Worm (Caenorhabditis elegans) whole organism, L2 larva: ENCODE results near the gene srd-3.

Experiments
- C34F6.9 ChIP-seq: fragments of 150-350 bp; optimal IDR thresholded peaks from 2 replicates; lab custom pipeline; 2014; ENCODE audit warnings: missing biosample characterization, missing genetic modification characterization
- R02D3.7 ChIP-seq: fragments of 150-350 bp; optimal IDR thresholded peaks from 2 replicates; lab custom pipeline; 2014; ENCODE audit warnings: missing biosample characterization, missing genetic modification characterization
- aly-2 ChIP-seq: fragments of 150-350 bp; optimal IDR thresholded peaks from 2 replicates; lab custom pipeline; 2014; ENCODE audit warnings: missing biosample characterization, missing genetic modification characterization
- ama-1 ChIP-seq: fragments of 150-350 bp; optimal IDR thresholded peaks from 2 replicates; lab custom pipeline; 2018; ENCODE audit warnings: inconsistent platforms
- ceh-16 ChIP-seq: fragments of 150-350 bp; optimal IDR thresholded peaks from 2 replicates; lab custom pipeline; 2014; ENCODE audit warnings: missing biosample characterization, missing genetic modification characterization
- ceh-82 ChIP-seq: fragments of 150-350 bp; optimal IDR thresholded peaks from 2 replicates; lab custom pipeline; 2014; ENCODE audit warnings: missing biosample characterization, missing genetic modification characterization
- crh-2 ChIP-seq: sonication (generic microtip); optimal IDR thresholded peaks from 2 replicates; lab custom pipeline; 2017; ENCODE audit warnings: missing biosample characterization, missing genetic modification characterization
- egl-27 ChIP-seq: sonication (generic microtip); optimal IDR thresholded peaks from 3 replicates; lab custom pipeline; 2017; ENCODE audit warnings: missing biosample characterization, missing genetic modification reagents, missing genetic modification characterization
- elt-1 ChIP-seq: fragments of 150-350 bp; optimal IDR thresholded peaks from 2 replicates; lab custom pipeline; 2014; ENCODE audit warnings: missing biosample characterization, missing genetic modification characterization
- elt-3 ChIP-seq: sonication (generic microtip); optimal IDR thresholded peaks from 2 replicates; lab custom pipeline; 2017; ENCODE audit warnings: missing biosample characterization, missing genetic modification characterization
- fos-1 ChIP-seq: fragments of 150-350 bp; optimal IDR thresholded peaks from 2 replicates; lab custom pipeline; 2014; ENCODE audit warnings: missing biosample characterization, missing genetic modification characterization
- gmeb-1 ChIP-seq: fragments of 150-350 bp; optimal IDR thresholded peaks from 2 replicates; lab custom pipeline; 2014; ENCODE audit warnings: missing biosample characterization, missing genetic modification characterization
- lin-11 ChIP-seq: fragments of 150-350 bp; sonication (generic microtip); optimal IDR thresholded peaks from 2 replicates; lab custom pipeline; 2014; ENCODE audit warnings: missing biosample characterization, missing genetic modification characterization, inconsistent platforms, mixed read lengths
- lin-13 ChIP-seq: fragments of 150-350 bp; optimal IDR thresholded peaks from 2 replicates; lab custom pipeline; 2014; ENCODE audit warnings: missing biosample characterization, missing genetic modification reagents, missing genetic modification characterization
- lsy-2 ChIP-seq, 2 experiments: fragments of 150-350 bp in 1 of 2; sonication (generic microtip) in 1 of 2; optimal IDR thresholded peaks; 2 replicates each; lab custom pipeline; 2014 to 2017; ENCODE audit warnings: missing biosample characterization in 2 of 2, missing genetic modification characterization in 2 of 2
- mab-5 ChIP-seq: fragments of 150-350 bp; optimal IDR thresholded peaks from 2 replicates; lab custom pipeline; 2014; ENCODE audit warnings: missing biosample characterization, missing genetic modification characterization
- mbf-1 ChIP-seq: sonication (generic microtip); optimal IDR thresholded peaks from 2 replicates; lab custom pipeline; 2017; ENCODE audit warnings: missing biosample characterization, missing genetic modification characterization
- mdl-1 ChIP-seq, 2 experiments: fragments of 150-350 bp in 1 of 2; sonication (generic microtip) in 1 of 2; optimal IDR thresholded peaks; 2 replicates each; lab custom pipeline; 2017; ENCODE audit warnings: missing biosample characterization in 2 of 2, missing genetic modification characterization in 2 of 2
- nhr-10 ChIP-seq: sonication (generic microtip); optimal IDR thresholded peaks from 2 replicates; lab custom pipeline; 2017; ENCODE audit warnings: missing biosample characterization, missing genetic modification characterization
- nhr-12 ChIP-seq: fragments of 150-350 bp; optimal IDR thresholded peaks from 2 replicates; lab custom pipeline; 2014; ENCODE audit warnings: missing biosample characterization, missing genetic modification characterization
- nhr-129 ChIP-seq: fragments of 150-350 bp; optimal IDR thresholded peaks from 2 replicates; lab custom pipeline; 2014; ENCODE audit warnings: missing biosample characterization, missing genetic modification characterization
- nhr-21 ChIP-seq: fragments of 150-350 bp; optimal IDR thresholded peaks from 2 replicates; lab custom pipeline; 2014; ENCODE audit warnings: missing biosample characterization, missing genetic modification characterization
- nhr-23 ChIP-seq: fragments of 150-350 bp; optimal IDR thresholded peaks from 2 replicates; lab custom pipeline; 2014; ENCODE audit warnings: missing biosample characterization, missing genetic modification reagents, missing genetic modification characterization
- nhr-25 ChIP-seq: fragments of 150-350 bp; sonication (generic microtip); optimal IDR thresholded peaks from 3 replicates; lab custom pipeline; 2014; ENCODE audit warnings: missing biosample characterization, missing genetic modification characterization
- nhr-6 ChIP-seq: fragments of 150-350 bp; optimal IDR thresholded peaks from 2 replicates; lab custom pipeline; 2014; ENCODE audit warnings: missing biosample characterization, missing genetic modification characterization
- nhr-77 ChIP-seq: fragments of 150-350 bp; optimal IDR thresholded peaks from 2 replicates; lab custom pipeline; 2014; ENCODE audit warnings: missing biosample characterization, missing genetic modification characterization
- peb-1 ChIP-seq: fragments of 150-350 bp; optimal IDR thresholded peaks from 2 replicates; lab custom pipeline; 2014; ENCODE audit warnings: missing biosample characterization, missing genetic modification characterization
- sma-3 ChIP-seq: sonication (generic microtip); optimal IDR thresholded peaks from 2 replicates; lab custom pipeline; 2016; ENCODE audit warnings: missing genetic modification reagents, missing genetic modification characterization, missing compliant biosample characterization
- snpc-4 ChIP-seq: fragments of 150-350 bp; optimal IDR thresholded peaks from 2 replicates; lab custom pipeline; 2014; ENCODE audit warnings: missing biosample characterization, missing genetic modification characterization
- unc-39 ChIP-seq: fragments of 150-350 bp; optimal IDR thresholded peaks from 2 replicates; lab custom pipeline; 2014; ENCODE audit warnings: missing biosample characterization, missing genetic modification characterization
- unc-55 ChIP-seq: fragments of 150-350 bp; sonication (generic microtip); optimal IDR thresholded peaks from 3 replicates; lab custom pipeline; 2014; ENCODE audit warnings: missing biosample characterization, missing genetic modification reagents, missing genetic modification characterization
- unc-62 ChIP-seq: fragments of 150-350 bp; optimal IDR thresholded peaks from 2 replicates; lab custom pipeline; 2014; ENCODE audit warnings: missing biosample characterization, missing genetic modification reagents, missing genetic modification characterization
- zag-1 ChIP-seq: fragments of 150-350 bp; optimal IDR thresholded peaks from 2 replicates; lab custom pipeline; 2014; ENCODE audit warnings: missing biosample characterization, missing genetic modification characterization
- ztf-1 ChIP-seq: fragments of 200-800 bp; sonication (Bioruptor generic); conservative IDR thresholded peaks from 2 replicates; pipeline ENCODE4 v1.3.6; 2022; ENCODE audit warnings: missing genetic modification characterization, missing compliant biosample characterization
- ztf-4 ChIP-seq: fragments of 150-350 bp; optimal IDR thresholded peaks from 2 replicates; lab custom pipeline; 2014; ENCODE audit warnings: missing biosample characterization, missing genetic modification characterization

The srd-3 gene

DNA sequence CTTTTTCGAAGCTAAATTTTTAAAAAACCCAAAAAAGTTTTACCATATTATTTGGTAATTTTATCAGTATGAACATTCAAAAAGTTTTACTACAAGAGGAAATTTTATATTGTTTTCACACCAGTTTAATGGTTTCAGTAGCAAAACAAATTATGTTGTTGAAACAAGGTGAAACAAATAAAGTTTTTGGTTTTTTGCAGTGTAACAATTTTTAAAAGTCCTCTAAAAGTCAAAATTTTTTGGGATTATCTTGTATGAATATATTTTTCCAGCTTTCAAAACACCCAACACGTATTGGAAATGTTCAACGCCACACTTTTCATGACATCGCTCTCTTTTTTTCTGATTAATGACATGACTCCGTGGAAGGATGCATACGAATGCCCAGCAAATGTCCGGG is 11.9 kb downstream of the srd-3 start, which contains the start of gene srt-54:
Gene srt-54, plus strand, starts transcription at position 301 of the 400 bp plus-strand sequence.
- TF ChIP-seq egl-27 (tag; lab: Kevin White, UChicago) (no peak), ceh-16 (tag; lab: Kevin White, UChicago) (no peak), nhr-77 (tag; lab: Kevin White, UChicago) (no peak), ama-1 (lab: Kevin White, UChicago) (no peak), unc-39 (tag; lab: Kevin White, UChicago) (no peak), nhr-10 (no peak), sma-3 (GFP tag; lab: Kevin White, UChicago) (no peak), R02D3.7 (no peak), mdl-1 (tag; optimal IDR thresholded peaks at IDR 0.05; lab: Kevin White, UChicago) (no peak), ztf-4 (tag; lab: Kevin White, UChicago) (no peak), aly-2 (tag; lab: Kevin White, UChicago) (no peak), unc-55 (GFP tag; lab: Kevin White, UChicago) (no peak), lsy-2 (tag; optimal IDR thresholded peaks at IDR 0.05; lab: Kevin White, UChicago) (no peak), nhr-21 (tag; lab: Kevin White, UChicago) (no peak), nhr-12 (tag; lab: Kevin White, UChicago) (no peak), mab-5 (tag; lab: Kevin White, UChicago) (no peak)

- TF ChIP-seq sma-3 (GFP tag; lab: Kevin White, UChicago): peak; percentile 28
- TF ChIP-seq nhr-129 (tag; lab: Kevin White, UChicago): peak; percentile 15
- TF ChIP-seq elt-1 (tag; lab: Kevin White, UChicago): no peak
Observed at ce11 chrII:112231-112630, 16.6 kb downstream of the srd-3 start.

- no peak for TF ChIP-seq C34F6.9
- TF ChIP-seq mbf-1 (tag; lab: Kevin White, UChicago): no peak
- TF ChIP-seq, all 48 proteins: peak for 0
Observed at ce11 chrII:111267-111666, 17.6 kb downstream of the srd-3 start, which contains the start of gene C50D2.1. Gene C50D2.1, plus strand, starts transcription at chrII:111567.

DNA sequence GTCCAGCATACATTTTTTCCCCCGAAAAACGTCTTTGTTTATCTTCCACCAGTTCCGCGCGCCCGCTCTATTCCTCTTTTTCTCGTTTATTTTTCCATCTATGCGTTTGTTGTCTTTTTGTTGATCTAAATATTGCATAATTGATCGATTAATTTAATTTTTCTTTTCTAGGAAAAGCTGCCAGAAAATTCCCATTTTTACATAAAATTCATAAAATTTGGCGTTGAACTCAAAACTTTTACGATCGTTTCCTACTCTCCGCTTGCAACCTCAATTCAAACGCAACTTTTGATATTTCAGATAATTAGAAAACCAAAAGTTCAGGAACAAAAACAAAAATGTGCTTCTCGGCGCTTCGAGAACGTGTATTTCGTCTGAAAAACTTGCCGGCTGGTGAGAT is 20.0 kb downstream of the srd-3 start, which contains the start of gene C50D2.2:
Gene C50D2.2, plus strand, starts transcription at position 301 of the 400 bp plus-strand sequence.
- TF ChIP-seq nhr-10: no peak
- TF ChIP-seq unc-62 (GFP tag; lab: Kevin White, UChicago): no peak
- TF ChIP-seq crh-2 (tag; lab: Kevin White, UChicago): no peak
- no peak for TF ChIP-seq lin-11
- TF ChIP-seq ztf-1 (GFP tag; lab: Robert Waterston, UW): no peak
- TF ChIP-seq fos-1 (tag; lab: Kevin White, UChicago): no peak
- no peak for TF ChIP-seq nhr-12 (tag; lab: Kevin White, UChicago)
- TF ChIP-seq elt-3 (tag; lab: Kevin White, UChicago): no peak
- TF ChIP-seq gmeb-1: no peak
- no peak for TF ChIP-seq nhr-25 (tag; lab: Kevin White, UChicago)
- TF ChIP-seq lin-13 (GFP tag; lab: Kevin White, UChicago): no peak
- no peak for TF ChIP-seq elt-1 (tag; lab: Kevin White, UChicago)
- no peak for TF ChIP-seq peb-1
- no peak for TF ChIP-seq aly-2 (tag; lab: Kevin White, UChicago)
- no peak for TF ChIP-seq ztf-4 (tag; lab: Kevin White, UChicago)
- TF ChIP-seq snpc-4 (tag; lab: Kevin White, UChicago): no peak

DNA sequence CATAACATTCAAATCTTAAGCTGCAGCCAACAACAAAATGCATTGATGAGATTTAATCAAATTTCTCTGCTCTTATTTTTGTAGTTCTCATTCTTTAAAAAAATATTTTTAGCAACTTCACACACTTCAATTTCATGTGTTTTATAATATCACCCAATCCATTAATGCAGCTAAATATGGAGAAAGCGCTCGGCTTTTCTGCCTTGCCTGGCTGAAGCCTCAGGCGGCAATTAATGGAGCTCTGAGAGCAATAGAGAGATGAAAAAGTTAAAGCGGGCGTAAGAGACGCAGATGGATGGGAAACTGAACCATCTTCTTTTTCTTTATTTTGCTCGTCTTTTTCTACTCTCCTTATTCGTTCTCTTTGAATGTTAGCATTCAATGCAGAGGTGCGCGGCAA is 21.1 kb downstream of the srd-3 start:
- TF ChIP-seq nhr-23 (no peak), ceh-82 (no peak), nhr-21 (tag; lab: Kevin White, UChicago) (no peak), nhr-6 (tag; lab: Kevin White, UChicago) (no peak)

DNA sequence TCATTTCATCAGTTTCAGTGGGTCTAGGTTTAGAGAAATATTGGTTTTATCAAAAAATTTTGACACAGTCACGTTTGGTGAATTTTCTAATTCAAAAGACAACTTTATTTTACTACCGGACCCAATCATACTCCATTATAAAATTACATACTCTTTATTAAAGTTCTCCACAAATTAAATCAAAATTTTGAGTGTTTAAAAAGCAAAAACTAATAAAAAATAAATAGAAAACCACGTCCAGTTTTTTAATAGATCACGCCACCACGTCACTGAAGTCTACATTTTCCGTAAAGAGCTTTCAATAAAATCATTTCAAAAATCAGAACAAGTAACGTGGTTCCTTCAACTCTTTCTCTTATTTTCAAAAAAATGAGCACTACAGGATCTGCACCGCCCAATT is 22.9 kb downstream of the srd-3 start, which contains the start of gene txt-1:
Gene txt-1, plus strand, starts transcription at position 301 of the 400 bp plus-strand sequence.
- TF ChIP-seq egl-27 (tag; lab: Kevin White, UChicago) (no peak), zag-1 (tag; lab: Kevin White, UChicago) (no peak), ztf-1 (GFP tag; lab: Robert Waterston, UW) (no peak), gmeb-1 (no peak)
